Worm (Caenorhabditis elegans) whole organism, L4/young adult: ENCODE results near the gene chil-25.

ENCODE experiments used
- W03F9.2 ChIP-seq: fragments of 150-350 bp; optimal IDR thresholded peaks from 2 replicates; lab custom pipeline; 2014; ENCODE audit warnings: missing biosample characterization, missing genetic modification characterization
- dao-5 ChIP-seq: sonication (generic microtip); optimal IDR thresholded peaks from 2 replicates; lab custom pipeline; 2016; ENCODE audit warnings: missing genotype, missing genetic modification characterization, moderate library complexity, missing compliant biosample characterization
- him-1 ChIP-seq: sonication (generic microtip); optimal IDR thresholded peaks from 2 replicates; lab custom pipeline; 2016; ENCODE audit warnings: missing genotype, missing genetic modification reagents, missing genetic modification characterization, missing compliant biosample characterization

chil-25 gene

DNA sequence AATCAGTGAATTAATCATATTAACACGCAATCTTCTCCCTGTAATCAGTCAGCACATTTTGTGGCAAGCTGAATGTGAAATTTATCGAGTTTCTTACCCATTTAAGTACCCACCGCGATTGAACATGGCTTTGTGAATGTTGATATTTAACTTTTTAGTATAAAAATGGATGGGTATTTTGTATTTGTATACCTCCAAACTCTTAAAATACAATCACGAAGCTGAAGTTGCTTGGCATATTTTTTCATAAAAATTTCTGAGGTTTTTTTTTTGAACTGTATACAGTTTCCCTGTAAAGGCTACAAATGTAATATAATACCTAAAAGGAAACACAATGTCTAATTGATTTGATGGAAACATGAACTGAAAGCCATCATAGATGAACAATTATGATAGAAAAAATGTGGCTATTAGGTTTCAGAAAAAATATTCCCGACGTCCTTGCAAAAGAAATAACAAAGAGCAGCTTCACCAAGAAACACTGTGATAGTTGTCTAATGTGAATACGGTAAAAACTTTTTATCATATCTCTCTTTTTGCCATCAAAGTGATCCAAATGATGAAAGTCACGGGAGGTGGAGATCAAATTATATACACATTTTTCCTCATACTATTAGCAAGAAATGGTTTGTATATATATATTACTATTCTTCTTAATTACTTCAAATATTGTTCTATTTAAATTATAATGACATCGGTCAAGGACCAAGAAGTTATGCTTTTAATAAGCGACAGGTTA lies at the start of gene chil-25, which contains the start of gene chil-26:
chil-25 (minus strand) TSS at position 101 of the 739 bp plus-strand sequence.
chil-26 (plus strand) TSS at position 689 of the 739 bp plus-strand sequence.
- TF ChIP-seq W03F9.2 (tag; lab: Kevin White, UChicago) (no peak), dao-5 (tag; lab: Kevin White, UChicago) (no peak), him-1 (tag; lab: Kevin White, UChicago) (no peak)

DNA sequence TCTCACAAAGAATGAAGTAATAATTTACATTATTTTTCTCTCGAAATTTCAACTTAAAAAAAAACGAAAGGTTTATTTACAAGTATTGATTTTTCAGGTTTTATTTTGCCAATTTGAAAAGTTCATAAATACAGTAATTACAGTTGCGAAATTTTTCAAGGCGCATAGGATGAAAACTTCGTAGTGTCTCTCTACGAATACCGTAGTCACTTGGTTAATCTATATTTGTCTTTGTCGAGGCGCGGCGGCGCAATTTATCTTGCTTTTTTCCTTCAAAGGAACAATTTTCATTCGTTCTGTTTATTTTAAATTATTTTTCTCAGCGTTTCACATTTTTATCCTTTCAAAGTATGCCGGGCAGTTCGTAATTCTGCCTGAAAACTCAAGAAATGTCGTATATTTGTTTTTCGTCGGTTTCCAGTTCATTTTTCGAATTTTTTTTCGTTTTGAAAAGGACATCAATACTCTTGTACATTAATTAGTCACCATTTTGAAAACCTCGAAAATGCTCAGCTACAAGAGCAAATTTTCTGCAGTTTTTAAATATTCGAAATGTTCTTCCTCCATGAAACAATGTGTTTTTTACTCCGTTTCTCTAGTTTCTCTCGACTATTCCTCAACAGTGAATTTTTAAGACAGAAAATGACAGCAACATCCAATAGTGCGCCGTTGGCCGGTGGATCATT lies 49.4 kb upstream of the chil-25 start, which contains the start of gene mex-6:
mex-6 (plus strand) TSS at position 636 of the 686 bp plus-strand sequence.
- TF ChIP-seq W03F9.2 (tag; lab: Kevin White, UChicago) (no peak), him-1 (tag; lab: Kevin White, UChicago) (no peak), dao-5 (tag; lab: Kevin White, UChicago) (no peak)

DNA sequence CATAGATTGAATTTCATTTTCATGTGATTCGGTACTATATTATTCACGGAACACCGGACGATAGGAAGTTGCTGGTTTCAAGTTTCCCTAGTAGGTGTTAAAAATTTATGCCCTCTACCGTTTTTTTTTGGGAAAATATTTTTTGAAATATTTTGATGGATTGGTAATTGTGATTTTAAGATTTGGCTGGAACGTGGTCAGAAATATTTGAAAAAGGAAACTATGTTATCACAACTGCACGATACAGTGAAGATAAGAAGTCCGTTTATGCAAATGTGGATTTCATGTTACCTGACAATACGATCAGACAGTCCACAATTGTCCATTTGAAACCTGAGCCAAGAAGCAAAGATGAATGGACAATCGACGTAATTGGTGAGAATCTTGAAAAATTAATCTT lies 48.7 kb upstream of the chil-25 start, which contains the start of gene AH6.17:
AH6.17 (plus strand) TSS at position 185 of the 400 bp plus-strand sequence.
- TF ChIP-seq him-1 (tag; lab: Kevin White, UChicago) (no peak), W03F9.2 (tag; lab: Kevin White, UChicago) (no peak), dao-5 (tag; lab: Kevin White, UChicago) (no peak)

DNA sequence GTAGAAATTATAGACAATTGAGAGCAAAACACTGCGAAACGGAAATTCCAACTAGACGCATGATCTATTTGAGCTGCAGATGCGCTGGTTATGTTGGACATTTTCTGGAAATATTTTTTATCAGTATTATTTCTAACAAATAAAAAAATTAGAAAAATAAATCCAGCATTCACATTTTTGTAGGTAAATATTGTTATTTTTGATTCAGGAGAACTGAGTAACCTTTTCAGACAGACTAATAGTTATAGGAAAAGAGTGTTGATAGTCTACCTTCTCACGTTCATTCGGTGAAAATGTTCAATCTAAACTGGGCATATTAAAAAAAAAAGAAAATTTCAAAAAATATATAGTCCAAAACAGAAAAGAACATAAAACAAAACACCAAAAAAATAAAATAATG lies 47.3 kb upstream of the chil-25 start, which contains the start of gene sra-1:
sra-1 (minus strand) TSS at position 101 of the 400 bp plus-strand sequence.
- no peak for TF ChIP-seq W03F9.2 (tag; lab: Kevin White, UChicago)
- no peak for TF ChIP-seq him-1 (tag; lab: Kevin White, UChicago)
- no peak for TF ChIP-seq dao-5 (tag; lab: Kevin White, UChicago)

DNA sequence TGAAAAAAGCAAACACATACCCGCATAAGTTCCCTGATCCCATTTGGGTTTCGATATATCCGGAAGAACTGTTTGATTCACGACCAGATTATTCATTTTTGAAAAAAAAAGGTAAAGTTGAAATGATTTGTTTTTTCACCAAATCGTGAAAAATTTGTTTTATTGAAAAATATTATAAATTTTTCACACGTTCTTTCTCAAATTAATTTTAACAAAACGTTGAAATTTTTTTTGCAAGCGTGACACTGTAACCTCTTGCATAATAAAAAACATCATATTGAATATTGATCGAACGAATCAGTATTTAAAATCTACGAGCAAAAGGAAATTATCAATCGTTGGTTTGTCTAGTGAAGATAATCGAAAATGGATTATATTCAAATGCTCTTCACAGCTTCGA lies 44.5 kb upstream of the chil-25 start, which contains the start of the genes sfxn-1.1 and AH6.3:
sfxn-1.1 (minus strand) TSS at position 101 of the 400 bp plus-strand sequence.
AH6.3 (plus strand) TSS at position 275 of the 400 bp plus-strand sequence.
- TF ChIP-seq him-1 (tag; lab: Kevin White, UChicago) = no peak
- no peak for TF ChIP-seq W03F9.2 (tag; lab: Kevin White, UChicago)
- TF ChIP-seq dao-5 (tag; lab: Kevin White, UChicago) = no peak

DNA sequence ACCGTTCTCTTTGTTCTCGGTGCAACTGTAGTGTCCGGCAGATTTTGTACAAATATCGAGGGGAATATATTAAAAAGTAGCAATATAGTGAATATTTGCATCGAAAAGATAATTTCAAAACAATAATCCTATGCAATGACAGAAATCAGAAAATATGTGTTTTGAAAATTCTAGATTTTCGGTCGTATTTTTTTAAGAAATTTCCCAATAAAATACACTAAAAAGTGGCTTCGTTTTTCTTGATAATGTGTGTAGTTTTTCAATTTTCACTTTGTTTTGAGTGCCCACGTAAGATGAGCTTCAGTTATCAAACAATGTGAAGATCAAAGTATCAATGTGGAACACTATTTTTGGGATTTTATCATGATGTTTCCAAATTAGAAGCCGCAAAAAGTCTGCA lies 42.6 kb upstream of the chil-25 start, which contains the start of gene gcy-1:
gcy-1 (minus strand) TSS at position 101 of the 400 bp plus-strand sequence.
- TF ChIP-seq W03F9.2 (tag; lab: Kevin White, UChicago) (no peak), him-1 (tag; lab: Kevin White, UChicago) (no peak), dao-5 (tag; lab: Kevin White, UChicago) (no peak)

DNA sequence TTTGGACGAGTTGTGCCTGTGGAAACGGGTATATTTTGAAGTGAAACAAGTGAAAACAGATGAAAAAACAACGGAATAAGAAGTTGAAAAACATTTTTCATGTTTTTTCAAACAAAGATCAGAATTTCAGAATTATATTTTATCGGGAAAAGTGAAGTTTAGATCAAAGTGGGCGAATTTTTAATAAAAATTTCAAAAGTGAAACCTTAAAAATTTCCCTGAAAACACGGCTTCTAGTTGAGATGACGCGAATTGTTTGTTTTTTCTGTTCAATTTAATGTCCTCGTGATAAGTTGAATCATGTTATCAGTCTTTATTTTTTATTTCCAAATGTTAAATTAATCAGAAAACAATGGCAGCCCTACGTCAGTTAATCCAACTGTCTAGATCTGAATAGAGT lies 32.9 kb upstream of the chil-25 start, which contains the start of gene gcy-3:
gcy-3 (minus strand) TSS at position 101 of the 400 bp plus-strand sequence.
- TF ChIP-seq him-1 (tag; lab: Kevin White, UChicago) (no peak), W03F9.2 (tag; lab: Kevin White, UChicago) (no peak), dao-5 (tag; lab: Kevin White, UChicago) (no peak)

DNA sequence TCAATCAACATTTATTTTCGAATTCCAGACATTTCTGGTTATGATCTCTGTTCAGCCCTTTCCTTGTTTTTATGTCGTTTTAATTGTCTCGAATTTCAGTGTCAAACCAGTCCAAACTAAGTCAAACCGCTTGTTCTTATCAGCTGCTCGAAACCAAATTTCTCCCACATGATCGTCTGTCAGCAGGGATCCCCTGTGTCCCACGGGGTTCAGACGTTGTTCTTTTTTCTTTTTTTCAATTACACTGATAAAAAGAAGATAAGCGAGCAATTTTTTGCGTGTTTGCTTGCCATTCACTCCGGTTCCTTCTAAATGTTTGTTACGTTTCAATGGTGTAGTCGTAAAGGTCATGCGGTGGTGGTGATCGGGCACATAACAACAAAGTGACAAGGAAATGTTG lies 27.7 kb upstream of the chil-25 start:
- TF ChIP-seq W03F9.2 (tag; lab: Kevin White, UChicago) (no peak), dao-5 (tag; lab: Kevin White, UChicago) (no peak), him-1 (tag; lab: Kevin White, UChicago) (no peak)

DNA sequence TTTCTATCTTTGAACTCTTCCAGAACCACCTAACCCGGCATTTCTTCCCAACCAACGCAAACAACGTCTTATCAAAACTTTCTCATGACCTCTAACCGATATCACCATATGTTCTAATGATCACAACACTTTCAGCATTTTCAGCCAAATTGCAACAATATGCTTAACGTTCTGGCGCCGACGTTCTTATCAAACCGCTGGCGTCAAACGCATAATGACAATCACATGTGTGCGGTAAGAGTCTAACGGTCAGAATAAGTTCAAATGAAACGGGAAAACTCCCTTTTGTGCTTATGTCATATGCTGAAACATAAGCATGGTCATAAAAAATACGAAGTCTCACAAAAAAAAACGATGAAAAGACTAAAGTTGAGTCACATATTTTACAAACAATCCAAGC lies 26.7 kb upstream of the chil-25 start:
- TF ChIP-seq W03F9.2 (tag; lab: Kevin White, UChicago) (no peak), dao-5 (tag; lab: Kevin White, UChicago) (no peak)

DNA sequence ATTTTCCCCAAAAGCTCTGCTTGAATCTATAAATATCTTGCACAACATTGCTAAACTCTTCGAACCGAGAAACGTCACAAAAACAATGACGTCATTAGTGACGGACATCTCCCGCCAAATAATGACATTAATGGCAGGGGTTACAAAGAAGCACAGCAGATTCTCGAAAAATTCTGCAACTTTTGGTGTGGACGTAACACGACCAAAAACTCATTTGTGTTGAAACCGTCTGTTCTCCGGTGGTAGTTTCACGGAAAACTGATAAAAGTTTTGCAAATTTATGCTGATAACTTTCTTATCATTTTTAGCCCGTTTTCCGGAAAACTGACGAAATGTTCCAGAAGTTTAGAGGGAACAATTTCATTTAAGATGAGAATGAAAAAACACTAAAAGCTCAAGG lies 24.3 kb upstream of the chil-25 start:
- no peak for TF ChIP-seq W03F9.2 (tag; lab: Kevin White, UChicago)
- TF ChIP-seq him-1 (tag; lab: Kevin White, UChicago) = no peak
- TF ChIP-seq dao-5 (tag; lab: Kevin White, UChicago) = no peak

DNA sequence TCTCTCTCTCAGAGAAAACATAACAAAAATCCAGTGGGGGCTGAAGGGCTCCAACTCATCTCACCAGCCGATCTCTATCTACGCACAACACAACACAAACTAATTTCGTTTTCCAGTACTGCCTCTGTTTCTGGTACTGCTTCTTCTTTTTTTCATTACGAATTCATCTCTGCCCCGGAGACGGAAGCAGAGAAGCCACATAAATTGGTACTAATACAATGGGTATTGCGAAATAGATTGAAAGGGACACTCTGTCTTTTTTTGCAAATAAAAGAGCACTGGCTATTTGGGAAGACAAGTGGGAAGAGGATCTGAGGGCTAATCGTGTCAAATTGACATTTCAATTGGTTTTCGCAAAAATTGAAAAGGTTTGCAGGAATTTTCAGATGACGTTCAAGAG lies 23.0 kb upstream of the chil-25 start:
- TF ChIP-seq him-1 (tag; lab: Kevin White, UChicago) = no peak

DNA sequence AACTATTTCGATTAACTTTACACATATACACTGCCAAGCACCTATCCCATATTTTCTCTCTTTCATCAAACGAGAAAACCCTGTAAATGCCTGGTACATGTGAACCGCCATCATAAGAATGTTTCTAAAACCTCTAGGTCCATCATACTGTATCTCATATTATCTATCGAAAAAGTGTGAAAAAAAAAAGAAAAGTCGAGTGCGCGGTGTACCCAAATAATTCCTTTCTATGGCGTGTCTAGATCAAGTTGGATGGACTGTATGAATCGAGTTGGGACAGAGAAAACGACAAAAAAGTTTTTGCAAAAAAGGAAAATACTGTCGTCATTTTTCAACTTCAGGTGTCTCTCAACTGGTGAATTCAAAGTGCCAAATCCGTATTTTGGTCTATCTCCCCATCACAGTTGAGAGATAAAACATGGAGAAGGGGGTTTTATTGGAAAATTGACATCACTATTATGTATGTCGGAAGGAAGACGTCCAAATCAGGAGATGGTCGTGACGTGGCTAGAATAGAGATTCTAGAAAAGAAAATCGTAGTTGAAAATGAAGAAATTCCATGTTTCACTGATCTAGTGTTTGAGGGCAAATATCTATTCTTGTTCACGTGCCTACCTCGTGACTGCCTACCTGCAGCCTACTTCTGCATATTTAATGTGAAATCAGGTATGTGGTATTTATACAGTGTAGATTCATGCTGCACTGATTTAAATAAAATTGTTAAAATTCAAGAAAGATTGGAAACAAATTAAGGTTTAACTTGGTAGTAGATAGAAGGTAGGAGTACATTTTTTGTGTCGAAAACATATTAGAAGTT lies 19.2 kb upstream of the chil-25 start:
- TF ChIP-seq him-1 (tag; lab: Kevin White, UChicago) = no peak
- no peak for TF ChIP-seq dao-5 (tag; lab: Kevin White, UChicago)
- no peak for TF ChIP-seq W03F9.2 (tag; lab: Kevin White, UChicago)
